Worm (Caenorhabditis elegans): ENCODE data around the gene Y43D4A.2.

Y43D4A.2 gene

DNA sequence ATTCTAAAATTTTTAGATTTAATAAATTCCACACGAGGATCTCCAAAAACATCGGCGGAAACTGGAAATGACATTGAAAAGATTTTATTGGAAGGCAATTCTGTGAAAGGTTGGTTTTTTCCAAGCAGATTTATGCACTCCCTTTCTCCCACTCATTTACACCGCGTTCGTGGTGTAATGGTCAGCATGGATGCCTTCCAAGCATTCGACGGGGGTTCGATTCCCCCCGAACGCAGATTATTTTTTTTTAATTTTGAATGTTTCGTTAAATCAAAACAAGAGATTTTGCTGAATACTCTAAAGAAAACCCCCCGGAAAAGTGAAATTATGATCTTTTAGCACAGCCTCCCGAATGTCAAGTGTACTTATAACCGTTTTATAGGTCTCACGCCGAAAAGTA, 20.3 kb upstream of the Y43D4A.2 start (continued):
- TF ChIP-seq daf-19 (GFP tag; conservative IDR thresholded peaks at IDR 0.05): peak; percentile 70; the same call in 1 of the 2 replicates
- TF ChIP-seq T26A8.4 (GFP tag; IDR thresholded peaks at IDR 0.05): peak; percentile 60; the same call in 1 of the 2 replicates
- peak; percentile 98 for TF ChIP-seq snpc-1.2 (GFP tag; IDR thresholded peaks at IDR 0.05)
- TF ChIP-seq nhr-77 (tag; optimal IDR thresholded peaks at IDR 0.05): peak; percentile 7
- TF ChIP-seq daf-8 (GFP tag; IDR thresholded peaks at IDR 0.05): 0 out of 2 replicates have a peak, but pooled peaks have one; percentile 20
- TF ChIP-seq F49E8.2 (tag; optimal IDR thresholded peaks at IDR 0.05; ENCODE audit: borderline replicate concordance): peak; percentile 51
- TF ChIP-seq pha-4 (GFP tag; IDR thresholded peaks at IDR 0.05): peak; percentile 80; the same call in 1 of the 2 replicates
- TF ChIP-seq pha-4 (tag; optimal IDR thresholded peaks at IDR 0.05): no peak
- TF ChIP-seq hif-1 (tag; optimal IDR thresholded peaks at IDR 0.05): peak in 1 of 2 experiments; percentile 44
- no peak for TF ChIP-seq snpc-4 (tag; optimal IDR thresholded peaks at IDR 0.05)
- peak in 1 of 2 experiments; percentile 79 for TF ChIP-seq daf-16 (GFP tag; optimal IDR thresholded peaks at IDR 0.05)
- TF ChIP-seq daf-16 (tag; optimal IDR thresholded peaks at IDR 0.05): peak; percentile 37
- peak; percentile 47 for TF ChIP-seq nhr-102 (tag; optimal IDR thresholded peaks at IDR 0.05)
- peak; percentile 50 for TF ChIP-seq spr-1 (tag; optimal IDR thresholded peaks at IDR 0.05)
- TF ChIP-seq F26F4.8 (GFP tag; conservative IDR thresholded peaks at IDR 0.05): peak; percentile 79; the same call in 1 of the 2 replicates
- TF ChIP-seq lin-1 (GFP tag; IDR thresholded peaks at IDR 0.05): peak; percentile 70
- TF ChIP-seq rbr-2 (tag; optimal IDR thresholded peaks at IDR 0.05): peak; percentile 45
- TF ChIP-seq mes-2 (tag; optimal IDR thresholded peaks at IDR 0.05; ENCODE audit: poor library complexity, severe bottlenecking): peak; percentile 78
- peak; percentile 74 for TF ChIP-seq Y105C5A.15 (GFP tag; IDR thresholded peaks at IDR 0.05)
- peak; percentile 21 for TF ChIP-seq zfp-2 (tag; optimal IDR thresholded peaks at IDR 0.05)
- peak; percentile 72 for TF ChIP-seq arid-1 (GFP tag; conservative IDR thresholded peaks at IDR 0.05)
- peak; percentile 61 for TF ChIP-seq duxl-1 (tag; optimal IDR thresholded peaks at IDR 0.05; ENCODE audit: poor library complexity)
- no peak for TF ChIP-seq nhr-42 (GFP tag; IDR thresholded peaks at IDR 0.05)
- peak; percentile 28 for TF ChIP-seq lin-13 (GFP tag; optimal IDR thresholded peaks at IDR 0.05)
- TF ChIP-seq attf-4 (tag; optimal IDR thresholded peaks at IDR 0.05): no peak
- TF ChIP-seq F10B5.3 (tag; optimal IDR thresholded peaks at IDR 0.05): peak; percentile 4
- peak; percentile 67; the same call in 1 of the 2 replicates for TF ChIP-seq Y75B8A.6 (GFP tag; IDR thresholded peaks at IDR 0.05)
- peak; percentile 83 for TF ChIP-seq vab-7 (GFP tag; IDR thresholded peaks at IDR 0.05)
- TF ChIP-seq mxl-2 (GFP tag; conservative IDR thresholded peaks at IDR 0.05): 0 out of 2 replicates have a peak, but pooled peaks have one; percentile 39
- no peak for TF ChIP-seq nhr-237 (tag; optimal IDR thresholded peaks at IDR 0.05)
- peak; percentile 61; the same call in 1 of the 2 replicates for TF ChIP-seq ceh-44 (GFP tag; IDR thresholded peaks at IDR 0.05)
- peak; percentile 62 for TF ChIP-seq unc-130 (GFP tag; optimal IDR thresholded peaks at IDR 0.05)
- TF ChIP-seq ztf-11 (tag; optimal IDR thresholded peaks at IDR 0.05): no peak
- peak; percentile 44 for TF ChIP-seq Y5F2A.4 (GFP tag; optimal IDR thresholded peaks at IDR 0.05)
- peak; percentile 90; the same call in 1 of the 2 replicates for TF ChIP-seq dmd-8 (GFP tag; IDR thresholded peaks at IDR 0.05)
- peak; percentile 76 for TF ChIP-seq lin-38 (GFP tag; IDR thresholded peaks at IDR 0.05)

DNA sequence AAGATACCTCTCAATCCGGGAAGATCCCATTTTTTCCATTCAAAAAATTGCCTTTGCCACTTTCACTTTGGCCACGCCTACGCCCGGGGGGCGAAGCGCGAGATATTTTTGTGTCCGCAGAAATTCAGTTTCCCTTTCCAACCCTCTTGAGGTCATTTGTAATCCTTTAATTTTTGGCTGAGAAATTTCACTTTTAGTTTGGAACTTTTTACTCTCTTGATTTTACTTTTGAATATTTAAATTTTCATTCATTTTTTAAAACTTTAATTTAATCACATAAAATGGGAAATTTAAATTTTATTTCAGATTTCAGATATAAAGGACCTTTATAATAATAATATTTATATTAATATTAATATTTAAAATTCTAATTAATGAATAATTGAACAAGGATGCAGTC, 19.8 kb upstream of the Y43D4A.2 start, which contains the start of gene Y43D4A.5:
Gene Y43D4A.5 (plus strand): TSS at position 301 of the 400 bp plus-strand sequence.
- TF ChIP-seq ztf-11 (tag; optimal IDR thresholded peaks at IDR 0.05): no peak
- no peak for TF ChIP-seq madf-9 (GFP tag; conservative IDR thresholded peaks at IDR 0.05)

DNA sequence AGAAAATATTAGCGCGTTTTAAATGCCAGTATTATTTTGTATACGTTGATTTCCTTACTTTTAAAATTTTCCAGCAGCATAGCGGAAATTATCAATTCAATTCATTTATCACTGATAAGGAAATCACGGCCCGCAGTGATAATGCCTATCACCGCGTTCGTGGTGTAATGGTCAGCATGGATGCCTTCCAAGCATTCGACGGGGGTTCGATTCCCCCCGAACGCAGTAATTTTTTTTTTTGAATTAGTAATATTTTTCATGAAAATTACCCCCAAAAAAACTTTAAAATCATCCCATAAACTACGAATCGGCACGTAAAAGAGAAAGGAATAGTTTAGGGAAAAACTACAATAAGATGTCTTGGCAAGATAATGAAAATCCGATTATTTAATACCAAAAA, 19.4 kb upstream of the Y43D4A.2 start:
- TF ChIP-seq zip-11 (GFP tag; IDR thresholded peaks at IDR 0.05): 0 out of 2 replicates have a peak, but pooled peaks have one; percentile 68
- no peak for TF ChIP-seq tra-1 (GFP tag; IDR thresholded peaks at IDR 0.05)
- TF ChIP-seq hmg-1.1 (GFP tag; IDR thresholded peaks at IDR 0.05): no peak
- TF ChIP-seq arid-1 (GFP tag; conservative IDR thresholded peaks at IDR 0.05): 0 out of 2 replicates have a peak, but pooled peaks have one; percentile 55
- peak; percentile 35; the same call in 1 of the 2 replicates for TF ChIP-seq lin-29 (GFP tag; IDR thresholded peaks at IDR 0.05)
- TF ChIP-seq daf-19 (GFP tag; conservative IDR thresholded peaks at IDR 0.05): peak; percentile 59; the same call in 1 of the 2 replicates
- no peak for TF ChIP-seq Y5F2A.4 (GFP tag; optimal IDR thresholded peaks at IDR 0.05)
- TF ChIP-seq F49E8.2 (tag; optimal IDR thresholded peaks at IDR 0.05; ENCODE audit: borderline replicate concordance): peak; percentile 52
- no peak for TF ChIP-seq ZK546.5 (tag; optimal IDR thresholded peaks at IDR 0.05)
- TF ChIP-seq nhr-48 (tag; optimal IDR thresholded peaks at IDR 0.05): peak; percentile 52
- TF ChIP-seq dmd-9 (GFP tag; IDR thresholded peaks at IDR 0.05): no peak
- TF ChIP-seq rbr-2 (tag; optimal IDR thresholded peaks at IDR 0.05): peak; percentile 21
- TF ChIP-seq fkh-10 (GFP tag; optimal IDR thresholded peaks at IDR 0.05): no peak
- TF ChIP-seq nhr-10 (tag; optimal IDR thresholded peaks at IDR 0.05): no peak
- TF ChIP-seq nhr-237 (tag; optimal IDR thresholded peaks at IDR 0.05): no peak
- TF ChIP-seq gei-8 (GFP tag; optimal IDR thresholded peaks at IDR 0.05): no peak
- TF ChIP-seq vab-7 (GFP tag; IDR thresholded peaks at IDR 0.05): peak; percentile 81
- peak; percentile 45; the same call in 1 of the 2 replicates for TF ChIP-seq ceh-44 (GFP tag; IDR thresholded peaks at IDR 0.05)

All from whole organism, L4 larva.